In genomic region chrX:2041981-2042847, dm6 we compare ENCODE assay signal across 6 fruit fly cellular contexts.
A peak's percentile ranks its signal among the peaks of the same experiment; 100 is the strongest.
TF ChIP-seq lines count a peak whose summit lies in the region.

Gene Actn (minus strand): TSS chrX:2042311.
Gene usp (minus strand): TSS chrX:2042311.

- no peak for TF ChIP-seq CTCF in whole organism, embryonic (GFP tag; optimal IDR thresholded peaks at IDR 0.05; lab: Kevin White, UChicago)

TF ChIP-seq in whole organism, 6 proteins besides CTCF, POLR2A, EP300 and RAD21:
- TF ChIP-seq pan (optimal IDR thresholded peaks at IDR 0.05; lab: Kevin White, UChicago): no peak
- TF ChIP-seq CG8478 (optimal IDR thresholded peaks at IDR 0.05; lab: Kevin White, UChicago): no peak
- TF ChIP-seq Dll (optimal IDR thresholded peaks at IDR 0.05; lab: Kevin White, UChicago): peak; percentile 39
- no peak for TF ChIP-seq EcR (GFP tag; optimal IDR thresholded peaks at IDR 0.05; lab: Kevin White, UChicago)

TF ChIP-seq in whole organism, adult, 20 proteins besides CTCF, POLR2A, EP300 and RAD21 (continues in another document):
- TF ChIP-seq CG33017 (tag; optimal IDR thresholded peaks at IDR 0.05; lab: Kevin White, UChicago) (peak; percentile 1), CG12768 (GFP tag; optimal IDR thresholded peaks at IDR 0.05; lab: Kevin White, UChicago) (no peak), tj (GFP tag; optimal IDR thresholded peaks at IDR 0.05; lab: Kevin White, UChicago) (no peak), kay (GFP tag; lab: Kevin White, UChicago; ENCODE audit: borderline replicate concordance) (no peak), bab1 (GFP tag; optimal IDR thresholded peaks at IDR 0.05; lab: Kevin White, UChicago) (no peak), CG7101 (tag; optimal IDR thresholded peaks at IDR 0.05; lab: Kevin White, UChicago) (no peak), Crg-1 (GFP tag; optimal IDR thresholded peaks at IDR 0.05; lab: Kevin White, UChicago) (peak; percentile 16), CG14711 (tag; optimal IDR thresholded peaks at IDR 0.05; lab: Kevin White, UChicago) (peak; percentile 53), toe (GFP tag; optimal IDR thresholded peaks at IDR 0.05; lab: Kevin White, UChicago) (peak; percentile 27), Mnt (GFP tag; optimal IDR thresholded peaks at IDR 0.05; lab: Kevin White, UChicago) (peak; percentile 46), Clk (GFP tag; optimal IDR thresholded peaks at IDR 0.05; lab: Kevin White, UChicago) (no peak), Hr96 (GFP tag; optimal IDR thresholded peaks at IDR 0.05; lab: Kevin White, UChicago) (peak; percentile 10), ovo (GFP tag; optimal IDR thresholded peaks at IDR 0.05; lab: Kevin White, UChicago) (peak; percentile 49), pad (GFP tag; optimal IDR thresholded peaks at IDR 0.05; lab: Kevin White, UChicago) (peak; percentile 25), CG11617 (GFP tag; optimal IDR thresholded peaks at IDR 0.05; lab: Kevin White, UChicago) (no peak), CG5204 (GFP tag; optimal IDR thresholded peaks at IDR 0.05; lab: Kevin White, UChicago) (no peak), cic (GFP tag; optimal IDR thresholded peaks at IDR 0.05; lab: Kevin White, UChicago) (peak; percentile 63), CG7045 (GFP tag; optimal IDR thresholded peaks at IDR 0.05; lab: Kevin White, UChicago) (no peak)

TF ChIP-seq in whole organism, embryonic, 481 proteins besides CTCF, POLR2A, EP300 and RAD21 (continues in another document):
- TF ChIP-seq MBD-R2 (GFP tag; IDR thresholded peaks at IDR 0.05; lab: Robert Waterston, UW) (no peak; the same call in 1 of the 2 replicates), Rfx (GFP tag; IDR thresholded peaks at IDR 0.05; lab: Robert Waterston, UW) (peak; percentile 42; the same call in 1 of the 2 replicates), CG7556 (GFP tag; optimal IDR thresholded peaks at IDR 0.05; lab: Kevin White, UChicago) (no peak), NK7.1 (GFP tag; optimal IDR thresholded peaks at IDR 0.05; lab: Kevin White, UChicago) (no peak), pfk (GFP tag; optimal IDR thresholded peaks at IDR 0.05; lab: Kevin White, UChicago) (no peak), hkb (optimal IDR thresholded peaks at IDR 0.05; lab: Kevin White, UChicago) (no peak), hkb (GFP tag; IDR thresholded peaks at IDR 0.05; lab: Robert Waterston, UW) (peak; percentile 31; the same call in 1 of the 2 replicates), crp (GFP tag; optimal IDR thresholded peaks at IDR 0.05; lab: Kevin White, UChicago) (peak in 1 of 2 experiments; percentile 82), CG4820 (GFP tag; optimal IDR thresholded peaks at IDR 0.05; lab: Kevin White, UChicago) (no peak), so (GFP tag; IDR thresholded peaks at IDR 0.05; lab: Robert Waterston, UW) (no peak), z (GFP tag; IDR thresholded peaks at IDR 0.05; lab: Robert Waterston, UW) (no peak), her (GFP tag; optimal IDR thresholded peaks at IDR 0.05; lab: Kevin White, UChicago) (no peak), CG2889 (GFP tag; IDR thresholded peaks at IDR 0.05; lab: Robert Waterston, UW) (no peak), slbo (GFP tag; IDR thresholded peaks at IDR 0.05; lab: Robert Waterston, UW) (peak; percentile 33; the same call in 1 of the 2 replicates), kay (GFP tag; optimal IDR thresholded peaks at IDR 0.05; lab: Kevin White, UChicago) (no peak), CG32767 (GFP tag; IDR thresholded peaks at IDR 0.05; lab: Robert Waterston, UW) (no peak), inv (GFP tag; IDR thresholded peaks at IDR 0.05; lab: Robert Waterston, UW; ENCODE audit: partially characterized antibody) (no peak), D19A (tag; optimal IDR thresholded peaks at IDR 0.05; lab: Kevin White, UChicago) (peak; percentile 40)

TF ChIP-seq in whole organism, prepupa, 60 proteins besides CTCF, POLR2A, EP300 and RAD21 (continues in another document):
- TF ChIP-seq Blimp-1 (GFP tag; optimal IDR thresholded peaks at IDR 0.05; lab: Kevin White, UChicago) (no peak), CG34406 (GFP tag; optimal IDR thresholded peaks at IDR 0.05; lab: Kevin White, UChicago) (no peak), achi (GFP tag; optimal IDR thresholded peaks at IDR 0.05; lab: Kevin White, UChicago) (no peak), Eip75B (GFP tag; optimal IDR thresholded peaks at IDR 0.05; lab: Kevin White, UChicago) (no peak), CG6276 (GFP tag; optimal IDR thresholded peaks at IDR 0.05; lab: Kevin White, UChicago) (no peak), CG1621 (tag; optimal IDR thresholded peaks at IDR 0.05; lab: Kevin White, UChicago) (peak; percentile 8), net (GFP tag; optimal IDR thresholded peaks at IDR 0.05; lab: Kevin White, UChicago) (peak; percentile 30), eg (GFP tag; IDR thresholded peaks at IDR 0.05; lab: Robert Waterston, UW) (peak; percentile 49; the same call in 2 of the 3 replicates), CG3919 (GFP tag; optimal IDR thresholded peaks at IDR 0.05; lab: Kevin White, UChicago) (peak; percentile 25), CG4318 (GFP tag; optimal IDR thresholded peaks at IDR 0.05; lab: Kevin White, UChicago) (peak; percentile 26), Eip78C (GFP tag; lab: Kevin White, UChicago) (peak; percentile 78), CG8319 (GFP tag; optimal IDR thresholded peaks at IDR 0.05; lab: Kevin White, UChicago) (no peak), CG16779 (tag; optimal IDR thresholded peaks at IDR 0.05; lab: Kevin White, UChicago) (peak; percentile 44), cyc (GFP tag; optimal IDR thresholded peaks at IDR 0.05; lab: Kevin White, UChicago) (peak; percentile 37), spab (GFP tag; optimal IDR thresholded peaks at IDR 0.05; lab: Kevin White, UChicago) (no peak), CG3032 (tag; optimal IDR thresholded peaks at IDR 0.05; lab: Kevin White, UChicago) (peak; percentile 37), CG10631 (GFP tag; optimal IDR thresholded peaks at IDR 0.05; lab: Kevin White, UChicago) (peak; percentile 13), esn (GFP tag; optimal IDR thresholded peaks at IDR 0.05; lab: Kevin White, UChicago) (peak; percentile 43), Eip93F (GFP tag; optimal IDR thresholded peaks at IDR 0.05; lab: Kevin White, UChicago) (no peak)

TF ChIP-seq in whole organism, pupa, 21 proteins besides CTCF, POLR2A, EP300 and RAD21:
- peak; percentile 27 for TF ChIP-seq Snoo (tag; optimal IDR thresholded peaks at IDR 0.05; lab: Kevin White, UChicago)
- TF ChIP-seq CG13204 (GFP tag; optimal IDR thresholded peaks at IDR 0.05; lab: Kevin White, UChicago): peak; percentile 35
- TF ChIP-seq Ets98B (GFP tag; IDR thresholded peaks at IDR 0.05; lab: Robert Waterston, UW): peak; percentile 42; the same call in 1 of the 2 replicates
- peak; percentile 34 for TF ChIP-seq CG17806 (tag; optimal IDR thresholded peaks at IDR 0.05; lab: Kevin White, UChicago)
- peak; percentile 29; the same call in 1 of the 2 replicates for TF ChIP-seq CG12605 (GFP tag; IDR thresholded peaks at IDR 0.05; lab: Robert Waterston, UW)
- TF ChIP-seq CG34367 (tag; optimal IDR thresholded peaks at IDR 0.05; lab: Kevin White, UChicago): no peak
- peak; percentile 25; the same call in 1 of the 2 replicates for TF ChIP-seq CG32121 (GFP tag; IDR thresholded peaks at IDR 0.05; lab: Robert Waterston, UW)
- no peak for TF ChIP-seq gl (tag; optimal IDR thresholded peaks at IDR 0.05; lab: Kevin White, UChicago)
- TF ChIP-seq CG8159 (tag; optimal IDR thresholded peaks at IDR 0.05; lab: Kevin White, UChicago): peak; percentile 38
- TF ChIP-seq fd96Ca (GFP tag; IDR thresholded peaks at IDR 0.05; lab: Robert Waterston, UW): peak; percentile 33; the same call in 1 of the 3 replicates
- TF ChIP-seq Pif1B (GFP tag; optimal IDR thresholded peaks at IDR 0.05; lab: Kevin White, UChicago): peak; percentile 17
- peak; percentile 46; the same call in 2 of the 3 replicates for TF ChIP-seq CG4496 (GFP tag; IDR thresholded peaks at IDR 0.05; lab: Robert Waterston, UW)
- no peak for TF ChIP-seq D1 (tag; optimal IDR thresholded peaks at IDR 0.05; lab: Kevin White, UChicago)
- TF ChIP-seq CG8301 (tag; optimal IDR thresholded peaks at IDR 0.05; lab: Kevin White, UChicago): no peak
- TF ChIP-seq Pif1A (GFP tag; optimal IDR thresholded peaks at IDR 0.05; lab: Kevin White, UChicago): peak; percentile 56
- TF ChIP-seq EcR (GFP tag; optimal IDR thresholded peaks at IDR 0.05; lab: Kevin White, UChicago): peak; percentile 34
- TF ChIP-seq CG14655 (GFP tag; optimal IDR thresholded peaks at IDR 0.05; lab: Kevin White, UChicago): peak; percentile 41
- no peak for TF ChIP-seq rn (GFP tag; IDR thresholded peaks at IDR 0.05; lab: Robert Waterston, UW)
TF ChIP-seq in whole organism, pupa: peak in this region for 13.

TF ChIP-seq in whole organism, wandering third instar larva, 38 proteins besides CTCF, POLR2A, EP300 and RAD21 (continues in another document):
- TF ChIP-seq Abd-B (GFP tag; optimal IDR thresholded peaks at IDR 0.05; lab: Kevin White, UChicago) (peak; percentile 40), Myc (optimal IDR thresholded peaks at IDR 0.05; lab: Kevin White, UChicago) (peak; percentile 70), woc (GFP tag; optimal IDR thresholded peaks at IDR 0.05; lab: Kevin White, UChicago) (peak; percentile 55), Hr78 (GFP tag; optimal IDR thresholded peaks at IDR 0.05; lab: Kevin White, UChicago) (peak; percentile 75), Mio (GFP tag; optimal IDR thresholded peaks at IDR 0.05; lab: Kevin White, UChicago) (no peak), foxo (GFP tag; optimal IDR thresholded peaks at IDR 0.05; lab: Kevin White, UChicago) (peak in 1 of 2 experiments; percentile 38), Sp1 (GFP tag; optimal IDR thresholded peaks at IDR 0.05; lab: Kevin White, UChicago) (peak; percentile 42), dsf (GFP tag; optimal IDR thresholded peaks at IDR 0.05; lab: Kevin White, UChicago; ENCODE audit: borderline replicate concordance) (no peak), psq (GFP tag; optimal IDR thresholded peaks at IDR 0.05; lab: Kevin White, UChicago) (no peak), tai (GFP tag; optimal IDR thresholded peaks at IDR 0.05; lab: Kevin White, UChicago) (no peak), br (GFP tag; optimal IDR thresholded peaks at IDR 0.05; lab: Kevin White, UChicago) (peak; percentile 24), h (GFP tag; optimal IDR thresholded peaks at IDR 0.05; lab: Kevin White, UChicago) (peak; percentile 52), usp (GFP tag; optimal IDR thresholded peaks at IDR 0.05; lab: Kevin White, UChicago) (no peak), HLH106 (tag; optimal IDR thresholded peaks at IDR 0.05; lab: Kevin White, UChicago) (peak; percentile 46), Jra (GFP tag; optimal IDR thresholded peaks at IDR 0.05; lab: Kevin White, UChicago) (no peak), ey (GFP tag; optimal IDR thresholded peaks at IDR 0.05; lab: Kevin White, UChicago) (no peak), CG32264 (GFP tag; optimal IDR thresholded peaks at IDR 0.05; lab: Kevin White, UChicago) (no peak), Rel (GFP tag; optimal IDR thresholded peaks at IDR 0.05; lab: Kevin White, UChicago) (no peak), Rel (tag; optimal IDR thresholded peaks at IDR 0.05; lab: Kevin White, UChicago) (peak; percentile 44), dmrt93B (GFP tag; optimal IDR thresholded peaks at IDR 0.05; lab: Kevin White, UChicago) (no peak), Dfd (GFP tag; optimal IDR thresholded peaks at IDR 0.05; lab: Kevin White, UChicago) (no peak), GATAd (GFP tag; optimal IDR thresholded peaks at IDR 0.05; lab: Kevin White, UChicago) (no peak), dl (GFP tag; optimal IDR thresholded peaks at IDR 0.05; lab: Kevin White, UChicago; ENCODE audit: insufficient read depth in 1 of 2, partially characterized antibody in 2 of 2) (no peak)
